Worm (Caenorhabditis elegans) whole organism, L1 larva: ENCODE data around the gene R08E3.1.

Experiments
- F16B12.6 ChIP-seq: fragments of 150-350 bp; optimal IDR thresholded peaks from 2 replicates; lab custom pipeline; 2014; ENCODE audit warnings: missing biosample characterization, missing genetic modification characterization
- Y116A8C.19 ChIP-seq: sonication (generic microtip); optimal IDR thresholded peaks from 2 replicates; lab custom pipeline; 2016; ENCODE audit warnings: missing compliant biosample characterization, missing genetic modification characterization, borderline replicate concordance
- aha-1 ChIP-seq: fragments of 150-350 bp; optimal IDR thresholded peaks from 2 replicates; lab custom pipeline; 2014; ENCODE audit warnings: missing biosample characterization, missing genetic modification characterization
- aly-2 ChIP-seq: fragments of 150-350 bp; optimal IDR thresholded peaks from 2 replicates; lab custom pipeline; 2014; ENCODE audit warnings: missing biosample characterization, missing genetic modification characterization
- ceh-63 ChIP-seq: fragments of 200-800 bp; sonication (Bioruptor generic); optimal IDR thresholded peaks from 2 replicates; lab custom pipeline; 2018; ENCODE audit warnings: mild to moderate bottlenecking, missing genetic modification characterization, missing compliant biosample characterization
- ceh-8 ChIP-seq: fragments of 200-800 bp; sonication (Bioruptor generic); optimal IDR thresholded peaks from 2 replicates; lab custom pipeline; 2018; ENCODE audit warnings: mild to moderate bottlenecking, missing genetic modification characterization, moderate library complexity, missing compliant biosample characterization
- ces-1 ChIP-seq: fragments of 150-350 bp; optimal IDR thresholded peaks from 2 replicates; lab custom pipeline; 2014; ENCODE audit warnings: missing biosample characterization, missing genetic modification reagents, missing genetic modification characterization
- dsc-1 ChIP-seq: sonication (generic microtip); optimal IDR thresholded peaks from 2 replicates; lab custom pipeline; 2016; ENCODE audit warnings: mild to moderate bottlenecking, missing genetic modification characterization, missing compliant biosample characterization
- efl-1 ChIP-seq, 4 experiments: fragments of 150-350 bp; optimal IDR thresholded peaks in 3 of 4; peaks in 1 of 4; 1 replicate in 1 of 4; 2 replicates in 3 of 4; lab custom pipeline; 2014; ENCODE audit warnings: missing biosample characterization in 2 of 4, missing genetic modification characterization in 2 of 4, missing genetic modification reagents in 2 of 4
- efl-3 ChIP-seq: fragments of 200-800 bp; sonication (Bioruptor generic); optimal IDR thresholded peaks from 2 replicates; lab custom pipeline; 2018; ENCODE audit warnings: mild to moderate bottlenecking, missing genetic modification characterization, missing compliant biosample characterization
- egl-27 ChIP-seq, 2 experiments: fragments of 150-350 bp in 1 of 2; sonication (generic microtip); optimal IDR thresholded peaks; 3 replicates each; lab custom pipeline; 2017 to 2018; ENCODE audit warnings: missing biosample characterization in 2 of 2, missing genetic modification characterization in 2 of 2, missing genetic modification reagents in 2 of 2
- ets-5 ChIP-seq: fragments of 200-800 bp; sonication (Bioruptor generic); IDR thresholded peaks from 2 replicates; pipeline ENCODE4 v1.3.6; 2022; ENCODE audit warnings: missing genetic modification characterization, missing compliant biosample characterization
- fkh-10 ChIP-seq: sonication (generic microtip); optimal IDR thresholded peaks from 2 replicates; lab custom pipeline; 2017; ENCODE audit warnings: missing biosample characterization, missing genetic modification reagents, missing genetic modification characterization
- fkh-8 ChIP-seq: sonication (generic microtip); optimal IDR thresholded peaks from 2 replicates; lab custom pipeline; 2016; ENCODE audit warnings: mild to moderate bottlenecking, missing genetic modification characterization, missing compliant biosample characterization
- fos-1 ChIP-seq: fragments of 150-350 bp; optimal IDR thresholded peaks from 2 replicates; lab custom pipeline; 2014; ENCODE audit warnings: missing biosample characterization, missing genetic modification characterization
- hlh-17 ChIP-seq: fragments of 200-800 bp; sonication (Bioruptor generic); optimal IDR thresholded peaks from 2 replicates; lab custom pipeline; 2018; ENCODE audit warnings: missing genetic modification characterization, mild to moderate bottlenecking, missing compliant biosample characterization, moderate library complexity, borderline replicate concordance
- jun-1 ChIP-seq: fragments of 150-350 bp; optimal IDR thresholded peaks from 2 replicates; lab custom pipeline; 2014; ENCODE audit warnings: missing biosample characterization, missing genetic modification reagents, missing genetic modification characterization
- lin-14 ChIP-seq: fragments of 200-800 bp; sonication (Bioruptor generic); optimal IDR thresholded peaks from 2 replicates; lab custom pipeline; 2018; ENCODE audit warnings: mild to moderate bottlenecking, missing genetic modification characterization, moderate library complexity, missing compliant biosample characterization
- lin-15B ChIP-seq: fragments of 150-350 bp; sonication (generic microtip); optimal IDR thresholded peaks from 3 replicates; lab custom pipeline; 2014; ENCODE audit warnings: missing biosample characterization, missing genetic modification characterization
- lir-3 ChIP-seq: sonication (generic microtip); optimal IDR thresholded peaks from 2 replicates; lab custom pipeline; 2016; ENCODE audit warnings: mild to moderate bottlenecking, missing genetic modification characterization, moderate library complexity, missing compliant biosample characterization; ENCODE audit not compliant: poor library complexity
- mab-9 ChIP-seq: fragments of 200-800 bp; sonication (Bioruptor generic); IDR thresholded peaks from 2 replicates; pipeline ENCODE4 v1.3.6; 2022; ENCODE audit warnings: missing genetic modification reagents, missing genetic modification characterization, missing compliant biosample characterization
- mep-1 ChIP-seq: fragments of 150-350 bp; optimal IDR thresholded peaks from 2 replicates; lab custom pipeline; 2014; ENCODE audit warnings: missing biosample characterization, missing genetic modification characterization
- nhr-11 ChIP-seq: fragments of 150-350 bp; optimal IDR thresholded peaks from 2 replicates; lab custom pipeline; 2014; ENCODE audit warnings: missing biosample characterization, missing genetic modification characterization
- nhr-20 ChIP-seq: sonication (generic microtip); optimal IDR thresholded peaks from 2 replicates; lab custom pipeline; 2016; ENCODE audit warnings: mild to moderate bottlenecking, missing genetic modification characterization, missing compliant biosample characterization
- nhr-28 ChIP-seq: fragments of 150-350 bp; optimal IDR thresholded peaks from 2 replicates; lab custom pipeline; 2014; ENCODE audit warnings: missing biosample characterization, missing genetic modification characterization
- nhr-71 ChIP-seq: sonication (generic microtip); optimal IDR thresholded peaks from 2 replicates; lab custom pipeline; 2016; ENCODE audit warnings: mild to moderate bottlenecking, missing genetic modification characterization, moderate library complexity, missing compliant biosample characterization
- nhr-85 ChIP-seq: sonication (generic microtip); peaks from one replicate; lab custom pipeline; 2016; ENCODE audit warnings: missing genetic modification characterization, inconsistent platforms, missing compliant biosample characterization
- nhr-90 ChIP-seq: sonication (generic microtip); optimal IDR thresholded peaks from 2 replicates; lab custom pipeline; 2016; ENCODE audit warnings: mild to moderate bottlenecking, missing genetic modification characterization, missing compliant biosample characterization; ENCODE audit not compliant: poor library complexity
- pqm-1 ChIP-seq: sonication (generic microtip); optimal IDR thresholded peaks from 3 replicates; lab custom pipeline; 2017; ENCODE audit warnings: missing biosample characterization, missing genetic modification characterization
- rnt-1 ChIP-seq: sonication (generic microtip); optimal IDR thresholded peaks from 2 replicates; lab custom pipeline; 2016; ENCODE audit warnings: mild to moderate bottlenecking, missing genetic modification characterization, moderate library complexity, missing compliant biosample characterization
- tbx-2 ChIP-seq: sonication (generic microtip); optimal IDR thresholded peaks from 2 replicates; lab custom pipeline; 2016; ENCODE audit warnings: missing genetic modification characterization, missing compliant biosample characterization
- tlp-1 ChIP-seq: fragments of 150-350 bp; optimal IDR thresholded peaks from 2 replicates; lab custom pipeline; 2014; ENCODE audit warnings: missing biosample characterization, missing genetic modification characterization
- unc-86 ChIP-seq: sonication (generic microtip); optimal IDR thresholded peaks from 2 replicates; lab custom pipeline; 2016; ENCODE audit warnings: missing genetic modification characterization, missing compliant biosample characterization
- unc-98 ChIP-seq: fragments of 200-800 bp; sonication (Bioruptor generic); IDR thresholded peaks from 2 replicates; pipeline ENCODE4 v1.3.6; 2022; ENCODE audit warnings: missing genetic modification characterization, missing compliant biosample characterization
- zip-4 ChIP-seq: fragments of 200-800 bp; sonication (Bioruptor generic); optimal IDR thresholded peaks from 2 replicates; lab custom pipeline; 2018; ENCODE audit warnings: mild to moderate bottlenecking, missing genetic modification characterization, moderate library complexity, missing compliant biosample characterization

The R08E3.1 gene

ce11 chrX:4862062-4862461 is 39.6 kb downstream of the R08E3.1 start:
- TF ChIP-seq pqm-1: no peak
- TF ChIP-seq aha-1 (tag; lab: Kevin White, UChicago): no peak
- no peak for TF ChIP-seq nhr-20 (tag; lab: Kevin White, UChicago)
- TF ChIP-seq tbx-2 (tag; lab: Kevin White, UChicago): no peak
- no peak for TF ChIP-seq tlp-1 (tag; lab: Kevin White, UChicago)
- no peak for TF ChIP-seq jun-1 (tag; lab: Kevin White, UChicago)
- TF ChIP-seq lin-15B: no peak
- TF ChIP-seq fkh-8: no peak
- TF ChIP-seq lin-14 (GFP tag; lab: Kevin White, UChicago): no peak
- TF ChIP-seq zip-4: no peak
- no peak for TF ChIP-seq ets-5 (GFP tag; lab: Robert Waterston, UW)
- TF ChIP-seq, all 84 proteins: peak for 0

- TF ChIP-seq nhr-90 (tag; lab: Kevin White, UChicago) (no peak), unc-86 (no peak), F16B12.6 (tag; lab: Kevin White, UChicago) (no peak), nhr-85 (no peak), egl-27 (tag; optimal IDR thresholded peaks at IDR 0.05; lab: Kevin White, UChicago) (no peak), unc-98 (no peak), efl-1 (optimal IDR thresholded peaks at IDR 0.05; lab: Kevin White, UChicago) (no peak), efl-1 (GFP tag; optimal IDR thresholded peaks at IDR 0.05 in 1 of 2; lab: Kevin White, UChicago) (no peak), nhr-71 (no peak), mab-9 (GFP tag; lab: Robert Waterston, UW) (no peak), fkh-8 (no peak), nhr-28 (tag; lab: Kevin White, UChicago) (no peak), ceh-63 (no peak), fos-1 (tag; lab: Kevin White, UChicago) (no peak)
Measured at ce11 chrX:4864214-4864613, 41.8 kb downstream of the R08E3.1 start.

ce11 chrX:4865798-4866197 is 43.4 kb downstream of the R08E3.1 start, which contains the start of gene ntc-1:
ntc-1 (plus strand) TSS chrX:4866098.
- no peak for TF ChIP-seq jun-1 (tag; lab: Kevin White, UChicago)
- TF ChIP-seq aly-2 (tag; lab: Kevin White, UChicago): no peak
- TF ChIP-seq dsc-1 (tag; lab: Kevin White, UChicago): peak; percentile 57

ce11 chrX:4869627-4870026 is 47.2 kb downstream of the R08E3.1 start:
- TF ChIP-seq lin-14 (GFP tag; lab: Kevin White, UChicago): peak; percentile 27
- no peak for TF ChIP-seq rnt-1 (tag; lab: Kevin White, UChicago)
- TF ChIP-seq ces-1 (GFP tag; lab: Kevin White, UChicago): no peak
- TF ChIP-seq efl-1 (optimal IDR thresholded peaks at IDR 0.05; lab: Kevin White, UChicago): no peak
- TF ChIP-seq efl-1 (GFP tag; optimal IDR thresholded peaks at IDR 0.05 in 1 of 2; lab: Kevin White, UChicago): peak in 1 of 2 experiments; percentile 24
- TF ChIP-seq efl-3: no peak
- TF ChIP-seq fkh-10: no peak
- TF ChIP-seq Y116A8C.19 (tag; lab: Kevin White, UChicago): no peak
- no peak for TF ChIP-seq nhr-28 (tag; lab: Kevin White, UChicago)
- no peak for TF ChIP-seq nhr-11 (tag; lab: Kevin White, UChicago)
- TF ChIP-seq lir-3: no peak
- TF ChIP-seq nhr-85: no peak
- peak; percentile 23 for TF ChIP-seq ceh-8 (GFP tag; lab: Kevin White, UChicago)
- no peak for TF ChIP-seq hlh-17
- no peak for TF ChIP-seq fos-1 (tag; lab: Kevin White, UChicago)

ce11 chrX:4870683-4871082 is 48.2 kb downstream of the R08E3.1 start:
- no peak for TF ChIP-seq nhr-28 (tag; lab: Kevin White, UChicago)
- TF ChIP-seq mep-1 (tag; lab: Kevin White, UChicago): peak; percentile 9
- peak; percentile 16 for TF ChIP-seq lin-14 (GFP tag; lab: Kevin White, UChicago)
- TF ChIP-seq fkh-10: peak; percentile 28
- TF ChIP-seq tlp-1 (tag; lab: Kevin White, UChicago): no peak
